Fruit fly (Drosophila melanogaster) S2 (cell line): ENCODE measurements around the gene CG34251.

ENCODE experiments used
- CG8478 ChIP-seq: fragments of >200 bp; optimal IDR thresholded peaks from 2 replicates; lab custom pipeline; 2018
- CTCF ChIP-seq, 2 experiments: fragments of >200 bp; optimal IDR thresholded peaks; 2 replicates each; lab custom pipeline; 2018

dm6 chr3L:17659268-17659589, 12.2 kb upstream of the CG34251 start:
- TF ChIP-seq CTCF (optimal IDR thresholded peaks at IDR 0.05; lab: Kevin White, UChicago): no peak
- TF ChIP-seq CG8478 (lab: Kevin White, UChicago): no peak
